Fruit fly (Drosophila melanogaster) whole organism, prepupa: ENCODE measurements around the gene PGRP-LA.

Source experiments
- Blimp-1 ChIP-seq: fragments of 200-800 bp; sonication (Bioruptor generic); optimal IDR thresholded peaks from 3 replicates; lab custom pipeline; 2017; ENCODE audit warnings: missing biosample characterization, missing genetic modification characterization, mild to moderate bottlenecking, moderate library complexity, missing genetic modification reagents
- CG10669 ChIP-seq: fragments of 200-800 bp; sonication (Bioruptor generic); optimal IDR thresholded peaks from 3 replicates; lab custom pipeline; 2018; ENCODE audit warnings: missing biosample characterization, mild to moderate bottlenecking, missing genetic modification characterization, moderate library complexity
- CG11294 ChIP-seq: fragments of 200-800 bp; sonication (Bioruptor generic); IDR thresholded peaks from 2 replicates; pipeline ENCODE4 v1.3.6; 2022; ENCODE audit warnings: missing biosample characterization, missing genetic modification characterization
- CG11762 ChIP-seq: fragments of 200-800 bp; sonication (Bioruptor generic); optimal IDR thresholded peaks from 3 replicates; lab custom pipeline; 2016; ENCODE audit warnings: missing biosample characterization, missing genetic modification characterization; ENCODE audit not compliant: insufficient read depth
- CG15336 ChIP-seq: fragments of 200-800 bp; sonication (Bioruptor generic); IDR thresholded peaks from 2 replicates; pipeline ENCODE4 v1.3.6; 2022; ENCODE audit warnings: missing biosample characterization, missing genetic modification characterization
- CG34406 ChIP-seq: fragments of 200-800 bp; sonication (Bioruptor generic); optimal IDR thresholded peaks from 3 replicates; lab custom pipeline; 2016; ENCODE audit warnings: missing biosample characterization, missing genetic modification characterization
- CG3919 ChIP-seq: fragments of 200-800 bp; sonication (Bioruptor generic); optimal IDR thresholded peaks from 3 replicates; lab custom pipeline; 2016; ENCODE audit warnings: missing biosample characterization, missing genetic modification characterization
- CG6163 ChIP-seq: fragments of 200-800 bp; sonication (Bioruptor generic); IDR thresholded peaks from 3 replicates; pipeline ENCODE4 v1.3.6; 2022; ENCODE audit warnings: missing biosample characterization, missing genetic modification characterization
- CG6276 ChIP-seq: fragments of 200-800 bp; sonication (Bioruptor generic); optimal IDR thresholded peaks from 2 replicates; lab custom pipeline; 2017; ENCODE audit warnings: missing biosample characterization, mild to moderate bottlenecking, missing genetic modification characterization
- CG6792 ChIP-seq: fragments of 200-800 bp; sonication (Bioruptor generic); optimal IDR thresholded peaks from 3 replicates; lab custom pipeline; 2016; ENCODE audit warnings: missing biosample characterization, missing genetic modification characterization
- CG6808 ChIP-seq: fragments of 200-800 bp; sonication (Bioruptor generic); optimal IDR thresholded peaks from 3 replicates; lab custom pipeline; 2017; ENCODE audit warnings: missing biosample characterization, missing genetic modification characterization, mild to moderate bottlenecking, moderate library complexity, missing genetic modification reagents
- CG6854 ChIP-seq: fragments of 200-800 bp; sonication (Bioruptor generic); optimal IDR thresholded peaks from 2 replicates; lab custom pipeline; 2017; ENCODE audit warnings: missing biosample characterization, mild to moderate bottlenecking, missing genetic modification characterization
- CG7368 ChIP-seq: fragments of 200-800 bp; sonication (Bioruptor generic); optimal IDR thresholded peaks from 3 replicates; lab custom pipeline; 2016; ENCODE audit warnings: missing biosample characterization, missing genetic modification characterization
- CG8119 ChIP-seq: fragments of 200-800 bp; sonication (Bioruptor generic); IDR thresholded peaks from 3 replicates; pipeline ENCODE4 v1.3.6; 2022; ENCODE audit warnings: missing biosample characterization, missing genetic modification characterization
- CG9139 ChIP-seq: fragments of 200-800 bp; sonication (Bioruptor generic); optimal IDR thresholded peaks from 3 replicates; lab custom pipeline; 2017; ENCODE audit warnings: missing biosample characterization, mild to moderate bottlenecking, missing genetic modification characterization
- Eip78C ChIP-seq: fragments of 200-800 bp; sonication (Bioruptor generic); peaks from one replicate; lab custom pipeline; 2016; ENCODE audit warnings: missing biosample characterization, missing genetic modification characterization
- Eip93F ChIP-seq: fragments of 200-800 bp; sonication (Bioruptor generic); optimal IDR thresholded peaks from 2 replicates; lab custom pipeline; 2016; ENCODE audit warnings: missing biosample characterization, mild to moderate bottlenecking, missing genetic modification characterization
- Ets21C ChIP-seq: fragments of 200-800 bp; sonication (Bioruptor generic); optimal IDR thresholded peaks from 3 replicates; lab custom pipeline; 2016; ENCODE audit warnings: missing biosample characterization, missing genetic modification characterization
- Ets96B ChIP-seq: fragments of 200-800 bp; optimal IDR thresholded peaks from 2 replicates; lab custom pipeline; 2019; ENCODE audit warnings: missing biosample characterization, mild to moderate bottlenecking, missing genetic modification characterization, moderate library complexity
- Gug ChIP-seq: fragments of 200-800 bp; sonication (Bioruptor generic); IDR thresholded peaks from 2 replicates; pipeline ENCODE4 v1.3.6; 2022; ENCODE audit warnings: missing biosample characterization, missing genetic modification characterization
- Hr38 ChIP-seq: sonication (Bioruptor generic); optimal IDR thresholded peaks from 2 replicates; lab custom pipeline; 2016; ENCODE audit warnings: missing biosample characterization, missing genetic modification characterization
- Hr39 ChIP-seq: fragments of 200-800 bp; sonication (Bioruptor generic); optimal IDR thresholded peaks from 2 replicates; lab custom pipeline; 2016; ENCODE audit warnings: missing biosample characterization, missing genetic modification characterization
- Hr4 ChIP-seq: fragments of 200-800 bp; sonication (Bioruptor generic); optimal IDR thresholded peaks from 3 replicates; lab custom pipeline; 2016; ENCODE audit warnings: missing biosample characterization, missing genetic modification characterization
- Lpt ChIP-seq: fragments of 200-800 bp; sonication (Bioruptor generic); optimal IDR thresholded peaks from 3 replicates; lab custom pipeline; 2016; ENCODE audit warnings: missing biosample characterization, missing genetic modification characterization
- Met ChIP-seq: fragments of 200-800 bp; sonication (Bioruptor generic); optimal IDR thresholded peaks from 3 replicates; lab custom pipeline; 2016; ENCODE audit warnings: missing biosample characterization, missing genetic modification characterization
- OdsH ChIP-seq: fragments of 200-800 bp; sonication (Bioruptor generic); optimal IDR thresholded peaks from 3 replicates; lab custom pipeline; 2016; ENCODE audit warnings: missing biosample characterization, missing genetic modification characterization
- Sox102F ChIP-seq: fragments of 200-800 bp; sonication (Bioruptor generic); optimal IDR thresholded peaks from 2 replicates; lab custom pipeline; 2016; ENCODE audit warnings: missing biosample characterization, mild to moderate bottlenecking, missing genetic modification characterization
- Sox14 ChIP-seq: fragments of 200-800 bp; sonication (Bioruptor generic); optimal IDR thresholded peaks from 3 replicates; lab custom pipeline; 2016; ENCODE audit warnings: missing biosample characterization, missing genetic modification characterization
- Sox15 ChIP-seq: fragments of 200-800 bp; sonication (Bioruptor generic); optimal IDR thresholded peaks from 3 replicates; lab custom pipeline; 2016; ENCODE audit warnings: missing biosample characterization, missing genetic modification characterization
- achi ChIP-seq: fragments of 200-800 bp; sonication (Bioruptor generic); optimal IDR thresholded peaks from 3 replicates; lab custom pipeline; 2016; ENCODE audit warnings: missing biosample characterization, missing genetic modification characterization
- acj6 ChIP-seq: fragments of 200-800 bp; sonication (Bioruptor generic); optimal IDR thresholded peaks from 3 replicates; lab custom pipeline; 2016; ENCODE audit warnings: missing biosample characterization, missing genetic modification characterization
- cyc ChIP-seq: fragments of 200-800 bp; sonication (Bioruptor generic); optimal IDR thresholded peaks from 3 replicates; lab custom pipeline; 2016; ENCODE audit warnings: missing biosample characterization, missing genetic modification characterization
- dac ChIP-seq: fragments of 200-800 bp; sonication (Bioruptor generic); optimal IDR thresholded peaks from 2 replicates; lab custom pipeline; 2017; ENCODE audit warnings: missing biosample characterization, mild to moderate bottlenecking, missing genetic modification characterization
- dsx ChIP-seq: fragments of 200-800 bp; optimal IDR thresholded peaks from 3 replicates; lab custom pipeline; 2019; ENCODE audit warnings: missing biosample characterization, mild to moderate bottlenecking, missing genetic modification characterization, moderate library complexity; ENCODE audit not compliant: poor library complexity, severe bottlenecking
- eg ChIP-seq: fragments of 200-800 bp; sonication (Bioruptor generic); IDR thresholded peaks from 3 replicates; pipeline ENCODE4 v1.3.6; 2022; ENCODE audit warnings: missing biosample characterization, missing genetic modification characterization
- esn ChIP-seq: fragments of 200-800 bp; sonication (Bioruptor generic); optimal IDR thresholded peaks from 2 replicates; lab custom pipeline; 2016; ENCODE audit warnings: missing biosample characterization, mild to moderate bottlenecking, missing genetic modification characterization, moderate library complexity
- fd59A ChIP-seq: fragments of 200-800 bp; sonication (Bioruptor generic); optimal IDR thresholded peaks from 2 replicates; lab custom pipeline; 2017; ENCODE audit warnings: missing biosample characterization, mild to moderate bottlenecking, missing genetic modification characterization, missing genetic modification reagents
- fd85E ChIP-seq: fragments of 200-800 bp; sonication (Bioruptor generic); optimal IDR thresholded peaks from 3 replicates; lab custom pipeline; 2016; ENCODE audit warnings: missing biosample characterization, missing genetic modification characterization
- fkh ChIP-seq: fragments of 200-800 bp; sonication (Bioruptor generic); optimal IDR thresholded peaks from 3 replicates; lab custom pipeline; 2017; ENCODE audit warnings: missing biosample characterization, mild to moderate bottlenecking, missing genetic modification characterization, moderate library complexity
- net ChIP-seq: fragments of 200-800 bp; sonication (Bioruptor generic); optimal IDR thresholded peaks from 3 replicates; lab custom pipeline; 2016; ENCODE audit warnings: missing biosample characterization, missing genetic modification characterization
- pdm3 ChIP-seq: fragments of 200-800 bp; sonication (Bioruptor generic); optimal IDR thresholded peaks from 3 replicates; lab custom pipeline; 2016; ENCODE audit warnings: missing biosample characterization, missing genetic modification characterization
- salr ChIP-seq, 2 experiments: fragments of 200-800 bp; sonication (Bioruptor generic); optimal IDR thresholded peaks; 3 replicates each; lab custom pipeline; 2016 to 2018; ENCODE audit warnings: missing biosample characterization in 2 of 2, missing genetic modification characterization in 2 of 2, mild to moderate bottlenecking in 1 of 2
- ss ChIP-seq, 2 experiments: fragments of 200-800 bp; sonication (Bioruptor generic); optimal IDR thresholded peaks; 2 replicates in 1 of 2; 3 replicates in 1 of 2; lab custom pipeline; 2017 to 2018; ENCODE audit warnings: mild to moderate bottlenecking in 2 of 2, missing biosample characterization in 2 of 2, missing genetic modification characterization in 2 of 2, moderate library complexity in 1 of 2
- svp ChIP-seq: fragments of 200-800 bp; sonication (Bioruptor generic); peaks from one replicate; lab custom pipeline; 2016; ENCODE audit warnings: missing biosample characterization, missing genetic modification characterization
- topi ChIP-seq: fragments of 200-800 bp; sonication (Bioruptor generic); optimal IDR thresholded peaks from 3 replicates; lab custom pipeline; 2016; ENCODE audit warnings: missing biosample characterization, missing genetic modification characterization
- vri ChIP-seq: fragments of 200-800 bp; sonication (Bioruptor generic); optimal IDR thresholded peaks from 3 replicates; lab custom pipeline; 2016; ENCODE audit warnings: missing biosample characterization, mild to moderate bottlenecking, missing genetic modification characterization

The PGRP-LA gene

dm6 chr3L:9333745-9334382 lies at the start of gene PGRP-LA (continued):
- TF ChIP-seq dsx (GFP tag; lab: Kevin White, UChicago), result no peak
- no peak for TF ChIP-seq CG6854 (GFP tag; lab: Kevin White, UChicago)
- peak; percentile 57 for TF ChIP-seq CG3919
- no peak for TF ChIP-seq Eip93F
- no peak for TF ChIP-seq fd59A (GFP tag; lab: Kevin White, UChicago)
- TF ChIP-seq OdsH (GFP tag; lab: Kevin White, UChicago), result peak; percentile 37
- TF ChIP-seq Ets21C (GFP tag; lab: Kevin White, UChicago), result no peak
- no peak for TF ChIP-seq net (GFP tag; lab: Kevin White, UChicago)

DNA sequence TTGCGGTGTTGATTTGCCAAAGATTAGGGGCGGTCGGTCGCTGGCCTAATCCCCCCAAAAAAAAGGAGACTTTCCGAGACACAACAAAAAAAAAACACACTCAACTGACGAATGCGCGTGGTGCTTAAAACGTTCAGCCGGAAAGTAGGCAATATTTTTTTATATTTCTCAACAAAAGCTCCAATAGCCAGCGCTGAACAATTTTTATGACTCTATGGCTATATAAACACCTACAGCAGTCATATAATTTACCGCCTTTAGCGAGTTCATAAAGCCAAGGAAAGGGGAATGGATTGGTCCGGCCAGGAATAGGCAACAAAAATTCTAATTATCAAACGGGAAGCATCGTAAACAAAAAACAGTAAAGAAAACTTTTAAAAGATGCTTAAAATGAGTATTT lies 29.7 kb upstream of the PGRP-LA start:
- TF ChIP-seq ss (GFP tag; optimal IDR thresholded peaks at IDR 0.05; lab: Kevin White, UChicago), result no peak
- no peak for TF ChIP-seq Hr4 (GFP tag; lab: Kevin White, UChicago)
- TF ChIP-seq Sox14 (GFP tag; lab: Kevin White, UChicago), result no peak
- TF ChIP-seq CG3919, result no peak

- peak; percentile 38; the same call in 1 of the 3 replicates for TF ChIP-seq CG8119 (GFP tag; lab: Robert Waterston, UW)
- TF ChIP-seq CG34406 (GFP tag; lab: Kevin White, UChicago), result no peak
- TF ChIP-seq pdm3 (GFP tag; lab: Kevin White, UChicago), result no peak
- TF ChIP-seq Hr39 (GFP tag; lab: Kevin White, UChicago), result no peak
- no peak for TF ChIP-seq fd85E (GFP tag; lab: Kevin White, UChicago)
- TF ChIP-seq net (GFP tag; lab: Kevin White, UChicago), result no peak
- no peak for TF ChIP-seq salr (GFP tag; optimal IDR thresholded peaks at IDR 0.05; lab: Kevin White, UChicago)
- no peak for TF ChIP-seq CG10669 (GFP tag; lab: Kevin White, UChicago)
- peak; percentile 64 for TF ChIP-seq Lpt (GFP tag; lab: Kevin White, UChicago)
- TF ChIP-seq ss (GFP tag; optimal IDR thresholded peaks at IDR 0.05; lab: Kevin White, UChicago), result peak; percentile 8 to 60
- TF ChIP-seq Gug (GFP tag; lab: Robert Waterston, UW), result peak; percentile 50; the same call in 1 of the 2 replicates
- peak; percentile 21 for TF ChIP-seq vri (GFP tag; lab: Kevin White, UChicago)
- TF ChIP-seq Met (GFP tag; lab: Kevin White, UChicago), result no peak
- TF ChIP-seq CG6808, result peak; percentile 29
- TF ChIP-seq fkh (GFP tag; lab: Kevin White, UChicago), result peak; percentile 62
- peak; percentile 79; the same call in 2 of the 3 replicates for TF ChIP-seq CG6163
- TF ChIP-seq Ets21C (GFP tag; lab: Kevin White, UChicago), result no peak
- TF ChIP-seq Eip78C (GFP tag; lab: Kevin White, UChicago), result no peak
- no peak for TF ChIP-seq Ets96B (tag; lab: Kevin White, UChicago)
- TF ChIP-seq CG11762, result no peak
- TF ChIP-seq acj6 (GFP tag; lab: Kevin White, UChicago), result no peak
- no peak for TF ChIP-seq topi (GFP tag; lab: Kevin White, UChicago)
- peak; percentile 42 for TF ChIP-seq CG9139 (GFP tag; lab: Kevin White, UChicago)
- no peak for TF ChIP-seq CG11294 (GFP tag; lab: Robert Waterston, UW)
- TF ChIP-seq CG7368 (GFP tag; lab: Kevin White, UChicago), result peak; percentile 32
- no peak for TF ChIP-seq dac (GFP tag; lab: Kevin White, UChicago)
- TF ChIP-seq Blimp-1, result peak; percentile 30
- TF ChIP-seq CG6792 (GFP tag; lab: Kevin White, UChicago), result peak; percentile 5
- TF ChIP-seq OdsH (GFP tag; lab: Kevin White, UChicago), result no peak
- TF ChIP-seq Hr38, result no peak
- peak; percentile 59 for TF ChIP-seq CG6854 (GFP tag; lab: Kevin White, UChicago)
- TF ChIP-seq Sox14 (GFP tag; lab: Kevin White, UChicago), result peak; percentile 34
- TF ChIP-seq CG6276 (GFP tag; lab: Kevin White, UChicago), result peak; percentile 28
- no peak for TF ChIP-seq achi
- TF ChIP-seq CG15336 (GFP tag; lab: Robert Waterston, UW), result no peak
- TF ChIP-seq esn, result no peak
- TF ChIP-seq Sox102F (GFP tag; lab: Kevin White, UChicago), result no peak
- TF ChIP-seq Sox15, result no peak
- no peak for TF ChIP-seq cyc (GFP tag; lab: Kevin White, UChicago)
- peak; percentile 80 for TF ChIP-seq svp (GFP tag; lab: Kevin White, UChicago)
- peak; percentile 32 for TF ChIP-seq CG3919
- TF ChIP-seq eg (GFP tag; lab: Robert Waterston, UW), result peak; percentile 42; the same call in 1 of the 3 replicates
Measured at dm6 chr3L:9335711-9336110, 1.6 kb downstream of the PGRP-LA start.
